Worm (Caenorhabditis elegans) whole organism, L1 larva: ENCODE measurements around the gene tag-151.

Experiments
- ces-1 ChIP-seq: fragments of 150-350 bp; optimal IDR thresholded peaks from 2 replicates; lab custom pipeline; 2014; ENCODE audit warnings: missing biosample characterization, missing genetic modification reagents, missing genetic modification characterization
- mdl-1 ChIP-seq, 2 experiments: fragments of 150-350 bp; optimal IDR thresholded peaks; 2 replicates each; lab custom pipeline; 2014 to 2017; ENCODE audit warnings: missing biosample characterization in 2 of 2, missing genetic modification characterization in 2 of 2, inconsistent platforms in 1 of 2
- unc-62 ChIP-seq: fragments of 150-350 bp; optimal IDR thresholded peaks from 2 replicates; lab custom pipeline; 2014; ENCODE audit warnings: missing biosample characterization, missing genetic modification reagents, missing genetic modification characterization
- xbp-1 ChIP-seq: sonication (generic microtip); optimal IDR thresholded peaks from 2 replicates; lab custom pipeline; 2016; ENCODE audit warnings: missing genetic modification characterization, missing compliant biosample characterization

DNA sequence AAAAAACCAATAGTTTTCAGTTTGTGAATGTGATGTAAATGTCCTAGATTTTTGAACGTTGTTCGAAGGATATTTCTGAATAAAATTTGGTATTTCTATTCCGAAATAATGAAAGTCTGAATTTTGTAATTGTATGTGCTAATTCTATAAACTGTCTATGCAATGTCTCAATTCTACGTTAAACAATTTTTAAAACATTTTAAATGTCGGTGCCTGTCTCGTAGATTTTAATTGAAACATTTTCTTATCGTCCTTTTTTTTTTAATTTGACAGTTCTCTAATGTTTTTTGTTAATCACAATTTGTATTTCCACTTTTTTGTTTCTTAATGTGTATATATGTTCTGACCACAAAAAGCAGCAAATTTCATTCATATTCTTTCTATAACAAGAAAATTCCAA is 19.7 kb downstream of the tag-151 start, which contains the start of gene F41C3.7:
- TF ChIP-seq ces-1 (no peak), mdl-1 (tag; optimal IDR thresholded peaks at IDR 0.05; lab: Kevin White, UChicago) (no peak), xbp-1 (no peak), unc-62 (no peak)
